Fruit fly (Drosophila melanogaster) whole organism, embryonic: ENCODE results near the gene Ada1-2.
"Not testable (repeated sequence)": the region's sequence is repeated elsewhere in the genome, so short reads cannot be mapped to it uniquely, and the experiment has no call there.

Experiments used
- Awh ChIP-seq: fragments of 200-800 bp; sonication (Bioruptor generic); IDR thresholded peaks from 2 replicates; pipeline ENCODE4, ENCODE4 v1.3.6; 2022; ENCODE audit warnings: missing biosample characterization, missing genetic modification characterization
- CG11504 ChIP-seq: fragments of 200-800 bp; sonication (Bioruptor generic); optimal IDR thresholded peaks from 3 replicates; lab custom pipeline; 2019; ENCODE audit warnings: missing biosample characterization, mild to moderate bottlenecking, missing genetic modification characterization, moderate library complexity
- CG12744 ChIP-seq: fragments of 200-800 bp; sonication (Bioruptor generic); optimal IDR thresholded peaks from 2 replicates; lab custom pipeline; 2016; ENCODE audit warnings: missing biosample characterization, missing genetic modification characterization
- CG14050 ChIP-seq: fragments of 200-800 bp; sonication (Bioruptor generic); IDR thresholded peaks from 3 replicates; pipeline ENCODE4 v1.3.6; 2022; ENCODE audit warnings: missing biosample characterization, missing genetic modification characterization
- CG14710 ChIP-seq: fragments of 200-800 bp; sonication (Bioruptor generic); optimal IDR thresholded peaks from 3 replicates; lab custom pipeline; 2019; ENCODE audit warnings: missing biosample characterization, mild to moderate bottlenecking, missing genetic modification characterization, moderate library complexity
- CG15073 ChIP-seq: fragments of 200-800 bp; sonication (Bioruptor generic); optimal IDR thresholded peaks from 2 replicates; lab custom pipeline; 2016; ENCODE audit warnings: missing biosample characterization, missing genetic modification characterization
- CG17385 ChIP-seq: fragments of 200-800 bp; sonication (Bioruptor generic); optimal IDR thresholded peaks from 3 replicates; lab custom pipeline; 2018; ENCODE audit warnings: missing biosample characterization, mild to moderate bottlenecking, missing genetic modification characterization
- CG17802 ChIP-seq: fragments of 200-800 bp; sonication (Bioruptor generic); optimal IDR thresholded peaks from 2 replicates; lab custom pipeline; 2018; ENCODE audit warnings: missing biosample characterization, mild to moderate bottlenecking, missing genetic modification characterization, moderate library complexity
- CG2116 ChIP-seq: fragments of 200-800 bp; sonication (Bioruptor generic); optimal IDR thresholded peaks from 3 replicates; lab custom pipeline; 2018; ENCODE audit warnings: missing biosample characterization, mild to moderate bottlenecking, missing genetic modification characterization
- CG2712 ChIP-seq: fragments of 200-800 bp; optimal IDR thresholded peaks from 3 replicates; lab custom pipeline; 2019; ENCODE audit warnings: missing biosample characterization, mild to moderate bottlenecking, missing genetic modification characterization, moderate library complexity
- CG3281 ChIP-seq: fragments of 200-800 bp; sonication (Bioruptor generic); optimal IDR thresholded peaks from 3 replicates; lab custom pipeline; 2017; ENCODE audit warnings: missing biosample characterization, mild to moderate bottlenecking, missing genetic modification characterization
- CG34376 ChIP-seq: fragments of 200-800 bp; sonication (Bioruptor generic); optimal IDR thresholded peaks from 2 replicates; lab custom pipeline; 2018; ENCODE audit warnings: missing biosample characterization, mild to moderate bottlenecking, missing genetic modification characterization
- CG6683 ChIP-seq: fragments of 200-800 bp; sonication (Bioruptor generic); optimal IDR thresholded peaks from 2 replicates; lab custom pipeline; 2017; ENCODE audit warnings: missing biosample characterization, mild to moderate bottlenecking, missing genetic modification characterization, missing genetic modification reagents
- CG6689 ChIP-seq: fragments of 200-800 bp; sonication (Bioruptor generic); IDR thresholded peaks from 2 replicates; pipeline ENCODE4 v1.3.6; 2022; ENCODE audit warnings: missing biosample characterization, missing genetic modification characterization
- CG7556 ChIP-seq: fragments of 200-800 bp; sonication (Bioruptor generic); optimal IDR thresholded peaks from 2 replicates; lab custom pipeline; 2017; ENCODE audit warnings: missing biosample characterization, mild to moderate bottlenecking, missing genetic modification characterization
- CG9876 ChIP-seq: fragments of 200-800 bp; sonication (Bioruptor generic); optimal IDR thresholded peaks from 2 replicates; lab custom pipeline; 2016; ENCODE audit warnings: missing biosample characterization, missing genetic modification characterization
- CTCF ChIP-seq: fragments of 200-800 bp; sonication (Bioruptor generic); optimal IDR thresholded peaks from 2 replicates; lab custom pipeline; 2017; ENCODE audit warnings: missing biosample characterization, mild to moderate bottlenecking, missing genetic modification characterization, moderate library complexity
- CoRest ChIP-seq: fragments of 200-800 bp; sonication (Bioruptor generic); optimal IDR thresholded peaks from 3 replicates; lab custom pipeline; 2018; ENCODE audit warnings: missing biosample characterization, mild to moderate bottlenecking, missing genetic modification characterization, moderate library complexity
- D19A ChIP-seq: fragments of 200-800 bp; optimal IDR thresholded peaks from 3 replicates; lab custom pipeline; 2019; ENCODE audit warnings: missing biosample characterization, mild to moderate bottlenecking, missing genetic modification characterization, moderate library complexity
- Pdp1 ChIP-seq, 2 experiments: fragments of 200-800 bp; sonication (Bioruptor generic); optimal IDR thresholded peaks; 3 replicates each; lab custom pipeline; 2016; ENCODE audit warnings: missing biosample characterization in 2 of 2, missing genetic modification characterization in 2 of 2, mild to moderate bottlenecking in 1 of 2, moderate library complexity in 1 of 2
- Poxn ChIP-seq: fragments of 200-800 bp; sonication (Bioruptor generic); IDR thresholded peaks from 2 replicates; pipeline ENCODE4 v1.3.6; 2022; ENCODE audit warnings: missing biosample characterization, missing genetic modification characterization
- TFAM ChIP-seq: fragments of 200-800 bp; sonication (Bioruptor generic); optimal IDR thresholded peaks from 2 replicates; lab custom pipeline; 2017; ENCODE audit warnings: missing biosample characterization, missing genetic modification characterization, inconsistent platforms
- Xrp1 ChIP-seq: fragments of 200-800 bp; sonication (Bioruptor generic); IDR thresholded peaks from 2 replicates; pipeline ENCODE4 v1.3.6; 2022; ENCODE audit warnings: missing biosample characterization, missing genetic modification characterization
- da ChIP-seq: fragments of 200-800 bp; sonication (Bioruptor generic); optimal IDR thresholded peaks from 2 replicates; lab custom pipeline; 2016; ENCODE audit warnings: missing biosample characterization, missing genetic modification characterization
- dm ChIP-seq: fragments of 200-800 bp; sonication (Bioruptor generic); optimal IDR thresholded peaks from 3 replicates; lab custom pipeline; 2016; ENCODE audit warnings: missing biosample characterization, missing genetic modification characterization
- eyg ChIP-seq: fragments of 200-800 bp; sonication (Bioruptor generic); optimal IDR thresholded peaks from 3 replicates; lab custom pipeline; 2016; ENCODE audit warnings: missing biosample characterization, missing genetic modification characterization
- fd102C ChIP-seq: fragments of 200-800 bp; sonication (Bioruptor generic); optimal IDR thresholded peaks from 2 replicates; lab custom pipeline; 2018; ENCODE audit warnings: missing biosample characterization, mild to moderate bottlenecking, missing genetic modification characterization, moderate library complexity
- fd64A ChIP-seq: fragments of 200-800 bp; sonication (Bioruptor generic); optimal IDR thresholded peaks from 3 replicates; lab custom pipeline; 2018; ENCODE audit warnings: missing biosample characterization, mild to moderate bottlenecking, missing genetic modification characterization
- fu2 ChIP-seq: fragments of 200-800 bp; sonication (Bioruptor generic); optimal IDR thresholded peaks from 2 replicates; lab custom pipeline; 2016; ENCODE audit warnings: missing biosample characterization, missing genetic modification characterization
- gfzf ChIP-seq: fragments of 200-800 bp; sonication (Bioruptor generic); optimal IDR thresholded peaks from 2 replicates; lab custom pipeline; 2016; ENCODE audit warnings: missing biosample characterization, mild to moderate bottlenecking, missing genetic modification characterization, moderate library complexity
- h ChIP-seq: fragments of >200 bp; optimal IDR thresholded peaks from 2 replicates; lab custom pipeline; 2017
- hth ChIP-seq: fragments of >200 bp; optimal IDR thresholded peaks from 2 replicates; lab custom pipeline; 2017; ENCODE audit warnings: inconsistent platforms
- jing ChIP-seq: fragments of 200-800 bp; sonication (Bioruptor generic); optimal IDR thresholded peaks from 2 replicates; lab custom pipeline; 2018; ENCODE audit warnings: missing biosample characterization, mild to moderate bottlenecking, missing genetic modification characterization
- mirr ChIP-seq: fragments of 200-800 bp; sonication (Bioruptor generic); optimal IDR thresholded peaks from 3 replicates; lab custom pipeline; 2018; ENCODE audit warnings: missing biosample characterization, mild to moderate bottlenecking, missing genetic modification characterization
- pb ChIP-seq: fragments of 200-800 bp; sonication (Bioruptor generic); optimal IDR thresholded peaks from 3 replicates; lab custom pipeline; 2016; ENCODE audit warnings: missing biosample characterization, missing genetic modification characterization
- prd ChIP-seq, 3 experiments: fragments of >200 bp in 2 of 3; fragments of 200-800 bp in 1 of 3; sonication (Bioruptor generic) in 1 of 3; optimal IDR thresholded peaks in 2 of 3; IDR thresholded peaks in 1 of 3; 2 replicates in 2 of 3; 3 replicates in 1 of 3; pipeline versions ENCODE4 v1.3.6 to Lab custom; 2017 to 2022; ENCODE audit warnings: missing biosample characterization in 1 of 3, missing genetic modification characterization in 1 of 3
- sr ChIP-seq: fragments of 200-800 bp; sonication (Bioruptor generic); IDR thresholded peaks from 3 replicates; pipeline ENCODE4 v1.3.6; 2022; ENCODE audit warnings: missing biosample characterization, missing genetic modification characterization
- stwl ChIP-seq: fragments of 200-800 bp; sonication (Bioruptor generic); optimal IDR thresholded peaks from 3 replicates; lab custom pipeline; 2018; ENCODE audit warnings: missing biosample characterization, mild to moderate bottlenecking, missing genetic modification characterization, moderate library complexity
- zen ChIP-seq: fragments of 200-800 bp; sonication (Bioruptor generic); optimal IDR thresholded peaks from 3 replicates; lab custom pipeline; 2018; ENCODE audit warnings: missing biosample characterization, mild to moderate bottlenecking, missing genetic modification characterization, moderate library complexity
- zen2 ChIP-seq: fragments of 200-800 bp; sonication (Bioruptor generic); IDR thresholded peaks from 3 replicates; pipeline ENCODE4 v1.3.6; 2022; ENCODE audit warnings: missing biosample characterization, missing genetic modification characterization; ENCODE audit not compliant: partially characterized antibody

The Ada1-2 gene

DNA sequence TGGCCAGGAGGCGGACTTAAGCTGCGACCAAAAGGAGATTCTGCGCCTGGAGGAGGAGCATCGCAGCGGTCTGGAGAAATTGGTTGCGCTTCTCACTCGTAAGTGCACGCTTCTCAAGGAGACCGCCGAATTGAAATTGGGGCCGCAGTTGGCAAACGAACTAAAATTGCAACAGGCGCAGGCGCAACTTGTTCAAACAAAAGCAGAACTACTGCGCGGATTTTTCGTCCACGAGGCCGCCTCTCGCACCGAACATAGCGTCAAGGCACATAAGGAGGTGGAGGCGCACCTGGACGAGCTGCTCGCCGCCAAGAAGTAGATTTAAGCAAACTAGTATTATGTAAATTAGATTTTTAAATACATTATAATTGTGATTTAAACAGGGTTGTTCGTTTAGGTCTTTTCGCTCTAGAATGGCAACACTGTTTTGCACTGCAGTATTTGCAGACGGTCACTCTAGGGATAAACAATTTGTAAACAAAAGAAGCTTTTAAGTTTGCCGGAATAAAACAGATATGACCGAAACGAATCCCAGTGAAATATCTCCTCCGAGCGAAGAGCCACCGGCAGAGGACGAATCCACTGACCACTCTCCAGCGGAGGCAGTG lies 2.1 kb upstream of the Ada1-2 start, which contains the start of gene escl (continued):
- TF ChIP-seq CoRest (peak; percentile 1), fu2 (GFP tag; lab: Kevin White, UChicago) (no peak), CG6689 (GFP tag; lab: Robert Waterston, UW) (peak; percentile 14; the same call in 1 of the 2 replicates)

- TF ChIP-seq fd102C; sr (GFP tag; lab: Robert Waterston, UW); zen (tag; lab: Kevin White, UChicago): not testable (repeated sequence)
These were observed 2.7 kb downstream of the Ada1-2 start, which contains the start of the genes CG18789 and Qtzl for dm6 chr2L:11995332-11995790. Gene CG18789 (minus strand): TSS chr2L:11995432. Gene Qtzl (plus strand): TSS chr2L:11995740.

DNA sequence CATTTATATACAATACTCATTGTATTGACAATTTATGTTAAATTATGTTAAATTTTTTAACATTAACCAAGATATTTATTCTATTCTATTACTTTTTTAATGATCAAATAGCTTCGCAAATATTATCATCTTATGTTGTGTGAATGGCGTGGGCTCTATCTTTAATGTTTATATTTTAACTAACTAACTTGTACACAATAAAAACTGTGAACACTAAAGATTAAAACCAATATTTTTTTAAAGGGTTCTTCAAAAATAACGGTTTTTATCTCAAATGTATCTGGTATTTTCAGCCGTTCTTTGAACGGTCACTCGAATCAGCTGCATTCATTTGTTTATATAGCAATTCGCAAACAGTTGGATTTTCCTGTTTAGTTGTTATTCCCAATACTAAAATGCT lies 3.8 kb downstream of the Ada1-2 start, which contains the start of gene Ada1-1:
Gene Ada1-1, plus strand, starts transcription at position 301 of the 400 bp plus-strand sequence.
- not testable (repeated sequence) for TF ChIP-seq fd64A (GFP tag; lab: Kevin White, UChicago); CG14710; pb (GFP tag; lab: Kevin White, UChicago)

DNA sequence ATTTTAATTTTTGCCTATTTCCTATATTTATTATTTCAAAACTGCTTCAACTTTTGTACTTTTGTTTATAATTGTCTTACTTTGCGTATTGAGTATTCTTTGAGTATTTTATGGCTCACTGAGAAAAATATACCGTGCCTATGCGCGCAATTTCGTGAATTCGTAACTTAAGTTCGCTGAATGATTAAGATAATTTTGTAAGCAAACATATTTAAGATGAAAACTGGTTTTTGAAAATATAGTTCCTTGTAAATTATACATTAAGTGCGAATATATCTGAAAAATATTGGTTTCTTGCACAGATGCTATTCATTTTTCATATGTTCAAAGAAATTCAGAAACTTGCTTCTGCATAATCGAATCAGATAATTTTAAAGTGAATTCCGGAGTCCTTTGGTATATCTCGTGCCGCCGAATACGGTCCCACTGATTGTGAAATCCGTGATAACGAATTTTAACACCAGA lies 6.6 kb downstream of the Ada1-2 start, which contains the start of the genes CG18787 and Nfs1:
Gene CG18787, minus strand, starts transcription at position 101 of the 465 bp plus-strand sequence.
Gene Nfs1, plus strand, starts transcription at position 415 of the 465 bp plus-strand sequence.
- TF ChIP-seq da (GFP tag; lab: Kevin White, UChicago); Poxn (GFP tag; lab: Robert Waterston, UW); CG11504: not testable (repeated sequence)
- TF ChIP-seq, all 482 proteins: peak for 0; not testable (repeated sequence) for 482

DNA sequence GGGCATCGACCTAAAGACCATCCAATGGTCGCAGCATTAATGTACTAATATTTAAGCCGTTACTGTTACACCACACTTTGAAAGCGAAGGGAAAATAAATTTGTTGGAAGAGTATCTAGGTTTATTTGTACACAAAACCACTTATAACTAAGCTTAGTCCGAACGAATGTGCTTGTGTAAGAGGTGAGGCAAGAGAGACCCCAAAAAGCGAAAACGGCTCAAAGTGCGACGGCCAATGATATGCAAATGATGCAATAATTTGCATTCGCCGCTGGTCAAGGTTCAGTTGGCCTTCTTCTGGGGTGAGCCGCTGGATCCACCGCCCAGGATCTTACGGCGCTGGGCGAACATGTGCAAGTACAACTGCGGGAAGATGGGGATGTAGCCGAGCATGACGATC lies 8.4 kb downstream of the Ada1-2 start:
- TF ChIP-seq Pdp1 (GFP tag; optimal IDR thresholded peaks at IDR 0.05; lab: Kevin White, UChicago): peak in 1 of 2 experiments; percentile 68
- TF ChIP-seq D19A (tag; lab: Kevin White, UChicago): peak; percentile 11
- peak; percentile 65 for TF ChIP-seq CG15073 (GFP tag; lab: Kevin White, UChicago)
- TF ChIP-seq CG6683 (GFP tag; lab: Kevin White, UChicago): no peak

dm6 chr2L:12002051-12002450 lies 9.3 kb downstream of the Ada1-2 start, which contains the start of gene Hacd1:
Gene Hacd1 (minus strand): TSS chr2L:12002266.
- TF ChIP-seq dm: no peak
- TF ChIP-seq zen2: no peak
- TF ChIP-seq stwl: peak; percentile 19
- no peak for TF ChIP-seq CG9876
- TF ChIP-seq prd (optimal IDR thresholded peaks at IDR 0.05; lab: Kevin White, UChicago): no peak
- TF ChIP-seq prd (GFP tag; IDR thresholded peaks at IDR 0.05; lab: Robert Waterston, UW): no peak
- peak; percentile 12 for TF ChIP-seq CG2712 (tag; lab: Kevin White, UChicago)
- peak; percentile 4 for TF ChIP-seq CG17385
- TF ChIP-seq eyg: no peak
- TF ChIP-seq CG14050 (GFP tag; lab: Robert Waterston, UW): no peak
- TF ChIP-seq Awh: no peak
- peak; percentile 27 for TF ChIP-seq CG34376 (GFP tag; lab: Kevin White, UChicago)
- no peak for TF ChIP-seq CTCF (GFP tag; lab: Kevin White, UChicago)
- TF ChIP-seq CG3281 (GFP tag; lab: Kevin White, UChicago): no peak
- no peak for TF ChIP-seq h (lab: Kevin White, UChicago)
- no peak for TF ChIP-seq CG2116 (GFP tag; lab: Kevin White, UChicago)
- TF ChIP-seq jing: no peak
- no peak for TF ChIP-seq TFAM (GFP tag; lab: Kevin White, UChicago)
- no peak for TF ChIP-seq hth (lab: Kevin White, UChicago)
- TF ChIP-seq CG7556: no peak
- TF ChIP-seq mirr (GFP tag; lab: Kevin White, UChicago): peak; percentile 7
- TF ChIP-seq Xrp1 (GFP tag; lab: Robert Waterston, UW): no peak
- no peak for TF ChIP-seq CG17802 (tag; lab: Kevin White, UChicago)
- no peak for TF ChIP-seq pb (GFP tag; lab: Kevin White, UChicago)
- TF ChIP-seq gfzf (GFP tag; lab: Kevin White, UChicago): peak; percentile 51
- no peak for TF ChIP-seq CG12744 (GFP tag; lab: Kevin White, UChicago)
- TF ChIP-seq fu2 (GFP tag; lab: Kevin White, UChicago): no peak
